Worm (Caenorhabditis elegans) whole organism, L2 larva: ENCODE measurements around the gene Y49A3A.4.

ENCODE experiments used
- F13H6.1 ChIP-seq: sonication (generic microtip); optimal IDR thresholded peaks from 2 replicates; lab custom pipeline; 2016; ENCODE audit warnings: missing genetic modification characterization, missing compliant biosample characterization
- R02D3.7 ChIP-seq: fragments of 150-350 bp; optimal IDR thresholded peaks from 2 replicates; lab custom pipeline; 2014; ENCODE audit warnings: missing biosample characterization, missing genetic modification characterization
- Y55F3AM.14 ChIP-seq: fragments of 200-800 bp; sonication (Bioruptor generic); optimal IDR thresholded peaks from 2 replicates; lab custom pipeline; 2018; ENCODE audit warnings: mild to moderate bottlenecking, missing genetic modification characterization, missing compliant biosample characterization
- ZK546.5 ChIP-seq: sonication (generic microtip); optimal IDR thresholded peaks from 2 replicates; lab custom pipeline; 2017; ENCODE audit warnings: missing biosample characterization, missing genetic modification characterization
- alr-1 ChIP-seq: fragments of 150-350 bp; optimal IDR thresholded peaks from 2 replicates; lab custom pipeline; 2014; ENCODE audit warnings: missing biosample characterization, missing genetic modification characterization
- aly-2 ChIP-seq: fragments of 150-350 bp; optimal IDR thresholded peaks from 2 replicates; lab custom pipeline; 2014; ENCODE audit warnings: missing biosample characterization, missing genetic modification characterization
- ama-1 ChIP-seq: fragments of 150-350 bp; optimal IDR thresholded peaks from 2 replicates; lab custom pipeline; 2018; ENCODE audit warnings: inconsistent platforms
- blmp-1 ChIP-seq: sonication (generic microtip); optimal IDR thresholded peaks from 2 replicates; lab custom pipeline; 2017; ENCODE audit warnings: missing genetic modification characterization, mild to moderate bottlenecking, missing compliant biosample characterization, antibody characterized with exemption, moderate library complexity; ENCODE audit not compliant: insufficient read depth
- ceh-82 ChIP-seq: fragments of 150-350 bp; optimal IDR thresholded peaks from 2 replicates; lab custom pipeline; 2014; ENCODE audit warnings: missing biosample characterization, missing genetic modification characterization
- crh-2 ChIP-seq: sonication (generic microtip); optimal IDR thresholded peaks from 2 replicates; lab custom pipeline; 2017; ENCODE audit warnings: missing biosample characterization, missing genetic modification characterization
- dmd-4 ChIP-seq: sonication (generic microtip); optimal IDR thresholded peaks from 2 replicates; lab custom pipeline; 2017; ENCODE audit warnings: missing biosample characterization, missing genetic modification characterization
- egl-27 ChIP-seq: sonication (generic microtip); optimal IDR thresholded peaks from 3 replicates; lab custom pipeline; 2017; ENCODE audit warnings: missing biosample characterization, missing genetic modification reagents, missing genetic modification characterization
- elt-1 ChIP-seq: fragments of 150-350 bp; optimal IDR thresholded peaks from 2 replicates; lab custom pipeline; 2014; ENCODE audit warnings: missing biosample characterization, missing genetic modification characterization
- gmeb-1 ChIP-seq: fragments of 150-350 bp; optimal IDR thresholded peaks from 2 replicates; lab custom pipeline; 2014; ENCODE audit warnings: missing biosample characterization, missing genetic modification characterization
- lin-11 ChIP-seq: fragments of 150-350 bp; sonication (generic microtip); optimal IDR thresholded peaks from 2 replicates; lab custom pipeline; 2014; ENCODE audit warnings: missing biosample characterization, missing genetic modification characterization, inconsistent platforms, mixed read lengths
- lin-13 ChIP-seq: fragments of 150-350 bp; optimal IDR thresholded peaks from 2 replicates; lab custom pipeline; 2014; ENCODE audit warnings: missing biosample characterization, missing genetic modification reagents, missing genetic modification characterization
- lin-39 ChIP-seq: fragments of 150-350 bp; optimal IDR thresholded peaks from 2 replicates; lab custom pipeline; 2014; ENCODE audit warnings: missing biosample characterization, missing genetic modification reagents, missing genetic modification characterization
- mab-5 ChIP-seq: fragments of 150-350 bp; optimal IDR thresholded peaks from 2 replicates; lab custom pipeline; 2014; ENCODE audit warnings: missing biosample characterization, missing genetic modification characterization
- mdl-1 ChIP-seq, 2 experiments: fragments of 150-350 bp in 1 of 2; sonication (generic microtip) in 1 of 2; optimal IDR thresholded peaks; 2 replicates each; lab custom pipeline; 2017; ENCODE audit warnings: missing biosample characterization in 2 of 2, missing genetic modification characterization in 2 of 2
- nhr-10 ChIP-seq: sonication (generic microtip); optimal IDR thresholded peaks from 2 replicates; lab custom pipeline; 2017; ENCODE audit warnings: missing biosample characterization, missing genetic modification characterization
- nhr-11 ChIP-seq: fragments of 150-350 bp; optimal IDR thresholded peaks from 2 replicates; lab custom pipeline; 2014; ENCODE audit warnings: missing biosample characterization, missing genetic modification characterization
- nhr-12 ChIP-seq: fragments of 150-350 bp; optimal IDR thresholded peaks from 2 replicates; lab custom pipeline; 2014; ENCODE audit warnings: missing biosample characterization, missing genetic modification characterization
- nhr-129 ChIP-seq: fragments of 150-350 bp; optimal IDR thresholded peaks from 2 replicates; lab custom pipeline; 2014; ENCODE audit warnings: missing biosample characterization, missing genetic modification characterization
- nhr-23 ChIP-seq: fragments of 150-350 bp; optimal IDR thresholded peaks from 2 replicates; lab custom pipeline; 2014; ENCODE audit warnings: missing biosample characterization, missing genetic modification reagents, missing genetic modification characterization
- nhr-237 ChIP-seq: fragments of 150-350 bp; optimal IDR thresholded peaks from 2 replicates; lab custom pipeline; 2014; ENCODE audit warnings: missing biosample characterization, missing genetic modification characterization
- nhr-6 ChIP-seq: fragments of 150-350 bp; optimal IDR thresholded peaks from 2 replicates; lab custom pipeline; 2014; ENCODE audit warnings: missing biosample characterization, missing genetic modification characterization
- nhr-77 ChIP-seq: fragments of 150-350 bp; optimal IDR thresholded peaks from 2 replicates; lab custom pipeline; 2014; ENCODE audit warnings: missing biosample characterization, missing genetic modification characterization
- peb-1 ChIP-seq: fragments of 150-350 bp; optimal IDR thresholded peaks from 2 replicates; lab custom pipeline; 2014; ENCODE audit warnings: missing biosample characterization, missing genetic modification characterization
- sem-4 ChIP-seq: fragments of 150-350 bp; optimal IDR thresholded peaks from 2 replicates; lab custom pipeline; 2014; ENCODE audit warnings: missing biosample characterization, missing genetic modification reagents, missing genetic modification characterization
- skn-1 ChIP-seq: sonication (generic microtip); optimal IDR thresholded peaks from 2 replicates; lab custom pipeline; 2017; ENCODE audit warnings: missing biosample characterization, missing genetic modification characterization
- sma-3 ChIP-seq: sonication (generic microtip); optimal IDR thresholded peaks from 2 replicates; lab custom pipeline; 2016; ENCODE audit warnings: missing genetic modification reagents, missing genetic modification characterization, missing compliant biosample characterization
- sma-9 ChIP-seq, 2 experiments: fragments of 150-350 bp in 1 of 2; sonication (generic microtip) in 1 of 2; optimal IDR thresholded peaks; 2 replicates each; lab custom pipeline; 2014 to 2016; ENCODE audit warnings: missing genetic modification characterization in 2 of 2, mild to moderate bottlenecking in 1 of 2, missing biosample characterization in 1 of 2, missing compliant biosample characterization in 1 of 2, missing genetic modification reagents in 1 of 2, moderate library complexity in 1 of 2
- snpc-4 ChIP-seq: fragments of 150-350 bp; optimal IDR thresholded peaks from 2 replicates; lab custom pipeline; 2014; ENCODE audit warnings: missing biosample characterization, missing genetic modification characterization
- unc-39 ChIP-seq: fragments of 150-350 bp; optimal IDR thresholded peaks from 2 replicates; lab custom pipeline; 2014; ENCODE audit warnings: missing biosample characterization, missing genetic modification characterization
- zag-1 ChIP-seq: fragments of 150-350 bp; optimal IDR thresholded peaks from 2 replicates; lab custom pipeline; 2014; ENCODE audit warnings: missing biosample characterization, missing genetic modification characterization
- ztf-11 ChIP-seq: sonication (generic microtip); optimal IDR thresholded peaks from 2 replicates; lab custom pipeline; 2017; ENCODE audit warnings: missing biosample characterization, missing genetic modification characterization
- ztf-4 ChIP-seq: fragments of 150-350 bp; optimal IDR thresholded peaks from 2 replicates; lab custom pipeline; 2014; ENCODE audit warnings: missing biosample characterization, missing genetic modification characterization

The Y49A3A.4 gene

ce11 chrV:14341672-14342071 is 17.0 kb downstream of the Y49A3A.4 start, which contains the start of gene F47B8.10:
Gene F47B8.10, plus strand, starts transcription at chrV:14341972.
- TF ChIP-seq peb-1 (tag; lab: Kevin White, UChicago) (no peak), ZK546.5 (tag; lab: Kevin White, UChicago) (no peak), nhr-10 (tag; lab: Kevin White, UChicago) (no peak), sem-4 (tag; lab: Kevin White, UChicago) (no peak), nhr-77 (tag; lab: Kevin White, UChicago) (no peak), egl-27 (no peak), snpc-4 (tag; lab: Kevin White, UChicago) (no peak), sma-3 (GFP tag; lab: Kevin White, UChicago) (no peak), unc-39 (tag; lab: Kevin White, UChicago) (no peak), lin-13 (GFP tag; lab: Kevin White, UChicago) (no peak), F13H6.1 (tag; lab: Kevin White, UChicago) (no peak), skn-1 (tag; lab: Kevin White, UChicago) (no peak), ztf-11 (tag; lab: Kevin White, UChicago) (no peak), lin-39 (tag; lab: Kevin White, UChicago) (no peak), dmd-4 (tag; lab: Kevin White, UChicago) (no peak)

- TF ChIP-seq elt-1 (tag; lab: Kevin White, UChicago): no peak
- no peak for TF ChIP-seq aly-2 (tag; lab: Kevin White, UChicago)
- TF ChIP-seq sma-3 (GFP tag; lab: Kevin White, UChicago): no peak
- TF ChIP-seq nhr-129 (tag; lab: Kevin White, UChicago): no peak
- no peak for TF ChIP-seq lin-13 (GFP tag; lab: Kevin White, UChicago)
- no peak for TF ChIP-seq lin-11
- TF ChIP-seq peb-1 (tag; lab: Kevin White, UChicago): no peak
- no peak for TF ChIP-seq sma-9 (GFP tag; optimal IDR thresholded peaks at IDR 0.05; lab: Kevin White, UChicago)
- no peak for TF ChIP-seq sma-9 (tag; optimal IDR thresholded peaks at IDR 0.05; lab: Kevin White, UChicago)
- no peak for TF ChIP-seq gmeb-1 (tag; lab: Kevin White, UChicago)
- TF ChIP-seq nhr-23 (tag; lab: Kevin White, UChicago): no peak
- no peak for TF ChIP-seq nhr-237 (tag; lab: Kevin White, UChicago)
- no peak for TF ChIP-seq ztf-4 (tag; lab: Kevin White, UChicago)
- TF ChIP-seq mab-5 (tag; lab: Kevin White, UChicago): no peak
- TF ChIP-seq mdl-1 (tag; optimal IDR thresholded peaks at IDR 0.05; lab: Kevin White, UChicago): no peak
- no peak for TF ChIP-seq skn-1 (tag; lab: Kevin White, UChicago)
- TF ChIP-seq alr-1: no peak
- no peak for TF ChIP-seq unc-39 (tag; lab: Kevin White, UChicago)
- TF ChIP-seq ceh-82 (tag; lab: Kevin White, UChicago): no peak
Measured at ce11 chrV:14336655-14337054, 22.0 kb downstream of the Y49A3A.4 start, which contains the start of gene srm-6. Gene srm-6, plus strand, starts transcription at chrV:14336955.

- no peak for TF ChIP-seq nhr-129 (tag; lab: Kevin White, UChicago)
- TF ChIP-seq peb-1 (tag; lab: Kevin White, UChicago): no peak
- TF ChIP-seq dmd-4 (tag; lab: Kevin White, UChicago): no peak
- TF ChIP-seq blmp-1 (tag; lab: Kevin White, UChicago): no peak
- no peak for TF ChIP-seq ztf-11 (tag; lab: Kevin White, UChicago)
- TF ChIP-seq Y55F3AM.14 (GFP tag; lab: Kevin White, UChicago): no peak
- TF ChIP-seq alr-1: no peak
- no peak for TF ChIP-seq lin-11
- no peak for TF ChIP-seq sem-4 (tag; lab: Kevin White, UChicago)
- TF ChIP-seq nhr-10 (tag; lab: Kevin White, UChicago): no peak
Measured at ce11 chrV:14334901-14335300, 23.8 kb downstream of the Y49A3A.4 start, which contains the start of gene srm-5. Gene srm-5, plus strand, starts transcription at chrV:14335201.

- TF ChIP-seq elt-1 (tag; lab: Kevin White, UChicago) (no peak), nhr-11 (tag; lab: Kevin White, UChicago) (no peak), crh-2 (no peak), nhr-237 (tag; lab: Kevin White, UChicago) (no peak), ama-1 (lab: Kevin White, UChicago) (no peak), nhr-12 (tag; lab: Kevin White, UChicago) (no peak), lin-11 (no peak), nhr-6 (tag; lab: Kevin White, UChicago) (no peak), gmeb-1 (tag; lab: Kevin White, UChicago) (no peak), R02D3.7 (no peak), zag-1 (tag; lab: Kevin White, UChicago) (no peak)
- TF ChIP-seq, all 48 proteins: peak for 0
Measured at ce11 chrV:14333116-14333515, 25.6 kb downstream of the Y49A3A.4 start, which contains the start of gene srm-4. Gene srm-4, plus strand, starts transcription at chrV:14333416.
